Worm (Caenorhabditis elegans): ENCODE results near the gene him-3.

DNA sequence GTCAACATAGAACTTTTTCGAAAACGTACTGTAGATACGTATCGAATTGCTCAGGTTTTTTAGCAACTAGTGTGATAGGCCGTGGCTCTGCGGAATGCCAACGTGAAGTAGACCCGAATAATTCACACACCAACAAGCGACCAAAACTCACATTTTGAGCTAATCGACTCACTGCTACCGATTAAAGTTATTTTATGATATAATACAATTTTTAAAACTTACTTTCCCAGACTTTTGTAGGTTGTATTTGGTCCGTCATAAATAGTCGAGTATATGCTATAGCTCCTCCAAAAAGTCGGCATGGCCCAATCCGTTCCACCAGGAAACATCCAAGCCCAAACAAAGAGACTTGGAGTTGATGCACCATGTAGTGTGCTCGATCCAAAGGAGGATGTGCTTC, 33.5 kb downstream of the him-3 start, which contains the start of gene C25A8.1:
- TF ChIP-seq med-1 (GFP tag; optimal IDR thresholded peaks at IDR 0.05; ENCODE audit: insufficient read depth) (no peak), flt-1 (GFP tag; IDR thresholded peaks at IDR 0.05) (no peak), ref-1 (GFP tag; conservative IDR thresholded peaks at IDR 0.05) (no peak), cog-1 (tag; optimal IDR thresholded peaks at IDR 0.05) (no peak), T22C8.4 (GFP tag; IDR thresholded peaks at IDR 0.05) (no peak), klf-2 (GFP tag; conservative IDR thresholded peaks at IDR 0.05) (no peak), tab-1 (GFP tag; IDR thresholded peaks at IDR 0.05) (no peak), ztf-23 (GFP tag; IDR thresholded peaks at IDR 0.05) (no peak)

Measured in whole organism, midembryonic.